Worm (Caenorhabditis elegans) whole organism, L1 larva: ENCODE data around the gene glb-6.

Experiments
- C34B4.2 ChIP-seq: sonication (generic microtip); optimal IDR thresholded peaks from 2 replicates; lab custom pipeline; 2017; ENCODE audit warnings: mild to moderate bottlenecking, missing genetic modification characterization, missing compliant biosample characterization
- F16B12.6 ChIP-seq: fragments of 150-350 bp; optimal IDR thresholded peaks from 2 replicates; lab custom pipeline; 2014; ENCODE audit warnings: missing biosample characterization, missing genetic modification characterization
- aha-1 ChIP-seq: fragments of 150-350 bp; optimal IDR thresholded peaks from 2 replicates; lab custom pipeline; 2014; ENCODE audit warnings: missing biosample characterization, missing genetic modification characterization
- alr-1 ChIP-seq: fragments of 200-800 bp; sonication (Bioruptor generic); optimal IDR thresholded peaks from 2 replicates; lab custom pipeline; 2018; ENCODE audit warnings: borderline replicate concordance, mild to moderate bottlenecking, missing genetic modification characterization, missing compliant biosample characterization
- blmp-1 ChIP-seq: fragments of 150-350 bp; optimal IDR thresholded peaks from 2 replicates; lab custom pipeline; 2014; ENCODE audit warnings: missing biosample characterization, missing genetic modification characterization
- ceh-82 ChIP-seq, 3 experiments: fragments of 150-350 bp in 1 of 3; sonication (generic microtip) in 2 of 3; optimal IDR thresholded peaks; 2 replicates each; lab custom pipeline; 2014 to 2017; ENCODE audit warnings: missing biosample characterization in 3 of 3, missing genetic modification characterization in 3 of 3
- ceh-90 ChIP-seq: sonication (generic microtip); optimal IDR thresholded peaks from 2 replicates; lab custom pipeline; 2016; ENCODE audit warnings: missing genetic modification characterization, missing compliant biosample characterization
- ces-1 ChIP-seq: fragments of 150-350 bp; optimal IDR thresholded peaks from 2 replicates; lab custom pipeline; 2014; ENCODE audit warnings: missing biosample characterization, missing genetic modification reagents, missing genetic modification characterization
- dsc-1 ChIP-seq: sonication (generic microtip); optimal IDR thresholded peaks from 2 replicates; lab custom pipeline; 2016; ENCODE audit warnings: mild to moderate bottlenecking, missing genetic modification characterization, missing compliant biosample characterization
- efl-3 ChIP-seq: fragments of 200-800 bp; sonication (Bioruptor generic); optimal IDR thresholded peaks from 2 replicates; lab custom pipeline; 2018; ENCODE audit warnings: mild to moderate bottlenecking, missing genetic modification characterization, missing compliant biosample characterization
- egl-13 ChIP-seq: sonication (generic microtip); optimal IDR thresholded peaks from 2 replicates; lab custom pipeline; 2016; ENCODE audit warnings: missing genotype, missing genetic modification reagents, missing genetic modification characterization, missing compliant biosample characterization
- egl-27 ChIP-seq, 2 experiments: fragments of 150-350 bp in 1 of 2; sonication (generic microtip); optimal IDR thresholded peaks; 3 replicates each; lab custom pipeline; 2017 to 2018; ENCODE audit warnings: missing biosample characterization in 2 of 2, missing genetic modification characterization in 2 of 2, missing genetic modification reagents in 2 of 2
- elt-3 ChIP-seq, 6 experiments: fragments of 150-350 bp in 1 of 6; sonication (generic microtip); optimal IDR thresholded peaks; 2 replicates each; lab custom pipeline; 2017 to 2018; ENCODE audit warnings: missing biosample characterization in 6 of 6, missing genetic modification characterization in 6 of 6, inconsistent platforms in 1 of 6
- fkh-4 ChIP-seq: sonication (generic microtip); optimal IDR thresholded peaks from 2 replicates; lab custom pipeline; 2016; ENCODE audit warnings: missing compliant biosample characterization, missing genetic modification characterization, borderline replicate concordance
- grh-1 ChIP-seq: fragments of 200-800 bp; sonication (Bioruptor generic); IDR thresholded peaks from 2 replicates; pipeline ENCODE4 v1.3.6; 2022; ENCODE audit warnings: missing genetic modification reagents, missing genetic modification characterization, missing compliant biosample characterization
- hlh-17 ChIP-seq: fragments of 200-800 bp; sonication (Bioruptor generic); optimal IDR thresholded peaks from 2 replicates; lab custom pipeline; 2018; ENCODE audit warnings: missing genetic modification characterization, mild to moderate bottlenecking, missing compliant biosample characterization, moderate library complexity, borderline replicate concordance
- hpl-2 ChIP-seq: fragments of 150-350 bp; optimal IDR thresholded peaks from 2 replicates; lab custom pipeline; 2014; ENCODE audit warnings: missing biosample characterization, missing genetic modification reagents, missing genetic modification characterization
- irx-1 ChIP-seq: sonication (generic microtip); optimal IDR thresholded peaks from 2 replicates; lab custom pipeline; 2016; ENCODE audit warnings: missing genetic modification characterization, missing compliant biosample characterization
- isw-1 ChIP-seq: fragments of 200-800 bp; sonication (Bioruptor generic); IDR thresholded peaks from 2 replicates; pipeline ENCODE4 v1.3.6; 2022; ENCODE audit warnings: missing genetic modification characterization, missing compliant biosample characterization
- jun-1 ChIP-seq: fragments of 150-350 bp; optimal IDR thresholded peaks from 2 replicates; lab custom pipeline; 2014; ENCODE audit warnings: missing biosample characterization, missing genetic modification reagents, missing genetic modification characterization
- lin-13 ChIP-seq: fragments of 150-350 bp; optimal IDR thresholded peaks from 2 replicates; lab custom pipeline; 2014; ENCODE audit warnings: missing biosample characterization, missing genetic modification reagents, missing genetic modification characterization
- lin-14 ChIP-seq: fragments of 200-800 bp; sonication (Bioruptor generic); optimal IDR thresholded peaks from 2 replicates; lab custom pipeline; 2018; ENCODE audit warnings: mild to moderate bottlenecking, missing genetic modification characterization, moderate library complexity, missing compliant biosample characterization
- lin-15B ChIP-seq: fragments of 150-350 bp; sonication (generic microtip); optimal IDR thresholded peaks from 3 replicates; lab custom pipeline; 2014; ENCODE audit warnings: missing biosample characterization, missing genetic modification characterization
- lsy-2 ChIP-seq, 2 experiments: fragments of 150-350 bp; optimal IDR thresholded peaks; 2 replicates each; lab custom pipeline; 2014; ENCODE audit warnings: missing biosample characterization in 2 of 2, missing genetic modification characterization in 2 of 2
- mep-1 ChIP-seq: fragments of 150-350 bp; optimal IDR thresholded peaks from 2 replicates; lab custom pipeline; 2014; ENCODE audit warnings: missing biosample characterization, missing genetic modification characterization
- nhr-28 ChIP-seq: fragments of 150-350 bp; optimal IDR thresholded peaks from 2 replicates; lab custom pipeline; 2014; ENCODE audit warnings: missing biosample characterization, missing genetic modification characterization
- nhr-47 ChIP-seq: sonication (generic microtip); optimal IDR thresholded peaks from 2 replicates; lab custom pipeline; 2016; ENCODE audit warnings: mild to moderate bottlenecking, missing genetic modification characterization, moderate library complexity, missing compliant biosample characterization
- nhr-71 ChIP-seq: sonication (generic microtip); optimal IDR thresholded peaks from 2 replicates; lab custom pipeline; 2016; ENCODE audit warnings: mild to moderate bottlenecking, missing genetic modification characterization, moderate library complexity, missing compliant biosample characterization
- nhr-77 ChIP-seq: fragments of 150-350 bp; optimal IDR thresholded peaks from 2 replicates; lab custom pipeline; 2014; ENCODE audit warnings: missing biosample characterization, missing genetic modification characterization
- nhr-85 ChIP-seq: sonication (generic microtip); peaks from one replicate; lab custom pipeline; 2016; ENCODE audit warnings: missing genetic modification characterization, inconsistent platforms, missing compliant biosample characterization
- pag-3 ChIP-seq: sonication (generic microtip); optimal IDR thresholded peaks from 2 replicates; lab custom pipeline; 2017; ENCODE audit warnings: missing genetic modification characterization, mild to moderate bottlenecking, missing compliant biosample characterization, antibody characterized with exemption, borderline replicate concordance; ENCODE audit not compliant: insufficient read depth
- pax-3 ChIP-seq: fragments of 200-800 bp; sonication (Bioruptor generic); optimal IDR thresholded peaks from 2 replicates; lab custom pipeline; 2018; ENCODE audit warnings: mild to moderate bottlenecking, missing genetic modification characterization, moderate library complexity, missing compliant biosample characterization
- pqm-1 ChIP-seq: sonication (generic microtip); optimal IDR thresholded peaks from 3 replicates; lab custom pipeline; 2017; ENCODE audit warnings: missing biosample characterization, missing genetic modification characterization
- skn-1 ChIP-seq: fragments of 150-350 bp; optimal IDR thresholded peaks from 2 replicates; lab custom pipeline; 2014; ENCODE audit warnings: missing biosample characterization, missing genetic modification characterization
- snpc-4 ChIP-seq: fragments of 150-350 bp; optimal IDR thresholded peaks from 2 replicates; lab custom pipeline; 2014; ENCODE audit warnings: missing biosample characterization, missing genetic modification characterization
- snu-23 ChIP-seq: sonication (generic microtip); optimal IDR thresholded peaks from 2 replicates; lab custom pipeline; 2016; ENCODE audit warnings: missing genetic modification characterization, missing compliant biosample characterization
- sup-37 ChIP-seq: fragments of 200-800 bp; sonication (Bioruptor generic); optimal IDR thresholded peaks from 2 replicates; lab custom pipeline; 2018; ENCODE audit warnings: mild to moderate bottlenecking, missing genetic modification characterization, missing compliant biosample characterization
- swsn-7 ChIP-seq: sonication (generic microtip); optimal IDR thresholded peaks from 2 replicates; lab custom pipeline; 2016; ENCODE audit warnings: missing genetic modification characterization, missing compliant biosample characterization
- tlp-1 ChIP-seq: fragments of 150-350 bp; optimal IDR thresholded peaks from 2 replicates; lab custom pipeline; 2014; ENCODE audit warnings: missing biosample characterization, missing genetic modification characterization
- unc-130 ChIP-seq: fragments of 150-350 bp; optimal IDR thresholded peaks from 2 replicates; lab custom pipeline; 2017; ENCODE audit warnings: missing biosample characterization, missing genetic modification characterization, inconsistent platforms
- unc-62 ChIP-seq: fragments of 150-350 bp; optimal IDR thresholded peaks from 2 replicates; lab custom pipeline; 2014; ENCODE audit warnings: missing biosample characterization, missing genetic modification reagents, missing genetic modification characterization
- unc-86 ChIP-seq: sonication (generic microtip); optimal IDR thresholded peaks from 2 replicates; lab custom pipeline; 2016; ENCODE audit warnings: missing genetic modification characterization, missing compliant biosample characterization
- unc-98 ChIP-seq: fragments of 200-800 bp; sonication (Bioruptor generic); IDR thresholded peaks from 2 replicates; pipeline ENCODE4 v1.3.6; 2022; ENCODE audit warnings: missing genetic modification characterization, missing compliant biosample characterization
- vab-15 ChIP-seq: sonication (generic microtip); optimal IDR thresholded peaks from 2 replicates; lab custom pipeline; 2017; ENCODE audit warnings: missing genotype, mild to moderate bottlenecking, missing genetic modification characterization, missing compliant biosample characterization
- xbp-1 ChIP-seq: sonication (generic microtip); optimal IDR thresholded peaks from 2 replicates; lab custom pipeline; 2016; ENCODE audit warnings: missing genetic modification characterization, missing compliant biosample characterization
- zag-1 ChIP-seq: fragments of 150-350 bp; optimal IDR thresholded peaks from 2 replicates; lab custom pipeline; 2014; ENCODE audit warnings: missing biosample characterization, missing genetic modification characterization
- zip-4 ChIP-seq: fragments of 200-800 bp; sonication (Bioruptor generic); optimal IDR thresholded peaks from 2 replicates; lab custom pipeline; 2018; ENCODE audit warnings: mild to moderate bottlenecking, missing genetic modification characterization, moderate library complexity, missing compliant biosample characterization
- ztf-4 ChIP-seq: fragments of 150-350 bp; optimal IDR thresholded peaks from 2 replicates; lab custom pipeline; 2014; ENCODE audit warnings: missing biosample characterization, missing genetic modification characterization

glb-6 gene

ce11 chrV:5587042-5587441 is 16.7 kb upstream of the glb-6 start (continued):
- TF ChIP-seq skn-1 (tag; lab: Kevin White, UChicago) (peak; percentile 48), pqm-1 (no peak), grh-1 (GFP tag; lab: Robert Waterston, UW) (no peak), ceh-90 (tag; lab: Kevin White, UChicago) (no peak), lin-14 (no peak), unc-62 (no peak), snpc-4 (tag; lab: Kevin White, UChicago) (peak; percentile 95), sup-37 (GFP tag; lab: Kevin White, UChicago) (no peak), hlh-17 (GFP tag; lab: Kevin White, UChicago) (no peak), aha-1 (tag; lab: Kevin White, UChicago) (no peak), zip-4 (GFP tag; lab: Kevin White, UChicago) (no peak), blmp-1 (no peak), dsc-1 (tag; lab: Kevin White, UChicago) (no peak), nhr-77 (tag; lab: Kevin White, UChicago) (no peak), tlp-1 (tag; lab: Kevin White, UChicago) (no peak), snu-23 (GFP tag; lab: Kevin White, UChicago) (no peak), jun-1 (tag; lab: Kevin White, UChicago) (no peak), swsn-7 (tag; lab: Kevin White, UChicago) (no peak), ces-1 (GFP tag; lab: Kevin White, UChicago) (no peak), isw-1 (GFP tag; lab: Robert Waterston, UW) (no peak), vab-15 (tag; lab: Kevin White, UChicago) (no peak), unc-130 (no peak), pag-3 (tag; lab: Kevin White, UChicago) (no peak), irx-1 (tag; lab: Kevin White, UChicago) (no peak)
- TF ChIP-seq, all 84 proteins: peak for 8

ce11 chrV:5584833-5585232 is 14.5 kb upstream of the glb-6 start, which contains the start of gene CD4.11:
Gene CD4.11, plus strand, starts transcription at chrV:5585133.
- no peak for TF ChIP-seq nhr-47 (tag; lab: Kevin White, UChicago)
- TF ChIP-seq unc-130, result no peak
- TF ChIP-seq blmp-1, result peak; percentile 39

- TF ChIP-seq elt-3 (tag; optimal IDR thresholded peaks at IDR 0.05; lab: Kevin White, UChicago) (no peak), zag-1 (tag; lab: Kevin White, UChicago) (no peak), lin-13 (no peak), lsy-2 (tag; optimal IDR thresholded peaks at IDR 0.05; lab: Kevin White, UChicago) (peak; percentile 93 to 98), lin-15B (tag; lab: Kevin White, UChicago) (no peak), F16B12.6 (tag; lab: Kevin White, UChicago) (peak; percentile 85), egl-27 (tag; optimal IDR thresholded peaks at IDR 0.05; lab: Kevin White, UChicago) (no peak), zip-4 (GFP tag; lab: Kevin White, UChicago) (no peak), hlh-17 (GFP tag; lab: Kevin White, UChicago) (no peak), mep-1 (tag; lab: Kevin White, UChicago) (peak; percentile 55), ceh-82 (tag; optimal IDR thresholded peaks at IDR 0.05; lab: Kevin White, UChicago) (peak in 1 of 3 experiments; percentile 27), sup-37 (GFP tag; lab: Kevin White, UChicago) (no peak), unc-98 (GFP tag; lab: Robert Waterston, UW) (no peak), irx-1 (tag; lab: Kevin White, UChicago) (no peak), C34B4.2 (tag; lab: Kevin White, UChicago) (no peak), nhr-85 (tag; lab: Kevin White, UChicago) (no peak), fkh-4 (tag; lab: Kevin White, UChicago) (no peak), blmp-1 (peak; percentile 66), jun-1 (tag; lab: Kevin White, UChicago) (no peak), nhr-28 (tag; lab: Kevin White, UChicago) (no peak), egl-13 (tag; lab: Kevin White, UChicago) (no peak), unc-86 (tag; lab: Kevin White, UChicago) (no peak), ztf-4 (tag; lab: Kevin White, UChicago) (no peak), tlp-1 (tag; lab: Kevin White, UChicago) (no peak), alr-1 (no peak), pqm-1 (no peak), hpl-2 (GFP tag; lab: Kevin White, UChicago) (no peak), pax-3 (no peak), skn-1 (tag; lab: Kevin White, UChicago) (peak; percentile 90), efl-3 (GFP tag; lab: Kevin White, UChicago) (no peak), nhr-71 (tag; lab: Kevin White, UChicago) (peak; percentile 18), xbp-1 (tag; lab: Kevin White, UChicago) (no peak)
Observed at ce11 chrV:5584293-5584776, 14.0 kb upstream of the glb-6 start, which contains the start of gene pas-6. Gene pas-6, minus strand, starts transcription at chrV:5584343.
